Fruit fly (Drosophila melanogaster) whole organism, pupa: ENCODE data around the gene CG18130.

Experiments
- CG10348 ChIP-seq: fragments of 200-800 bp; sonication (Bioruptor generic); IDR thresholded peaks from 2 replicates; pipeline ENCODE4 v1.3.6; 2022; ENCODE audit warnings: missing biosample characterization, missing genetic modification characterization
- CG12605 ChIP-seq: fragments of 200-800 bp; sonication (Bioruptor generic); IDR thresholded peaks from 2 replicates; pipeline ENCODE4 v1.3.6; 2022; ENCODE audit warnings: missing biosample characterization, missing genetic modification characterization
- CG13204 ChIP-seq: fragments of 200-800 bp; sonication (Bioruptor generic); optimal IDR thresholded peaks from 2 replicates; lab custom pipeline; 2018; ENCODE audit warnings: missing biosample characterization, mild to moderate bottlenecking, missing genetic modification characterization, moderate library complexity
- CG14655 ChIP-seq: fragments of 200-800 bp; sonication (Bioruptor generic); optimal IDR thresholded peaks from 3 replicates; lab custom pipeline; 2017; ENCODE audit warnings: mild to moderate bottlenecking, missing biosample characterization, missing genetic modification reagents, missing genetic modification characterization
- CG15710 ChIP-seq: fragments of 200-800 bp; sonication (Bioruptor generic); optimal IDR thresholded peaks from 2 replicates; lab custom pipeline; 2018; ENCODE audit warnings: missing biosample characterization, mild to moderate bottlenecking, missing genetic modification characterization, moderate library complexity
- CG17806 ChIP-seq: fragments of 200-800 bp; sonication (Bioruptor generic); optimal IDR thresholded peaks from 2 replicates; lab custom pipeline; 2018; ENCODE audit warnings: missing biosample characterization, mild to moderate bottlenecking, missing genetic modification characterization, moderate library complexity
- CG32121 ChIP-seq: fragments of 200-800 bp; sonication (Bioruptor generic); IDR thresholded peaks from 2 replicates; pipeline ENCODE4 v1.3.6; 2022; ENCODE audit warnings: missing biosample characterization, missing genetic modification characterization
- CG34367 ChIP-seq: fragments of 200-800 bp; sonication (Bioruptor generic); optimal IDR thresholded peaks from 2 replicates; lab custom pipeline; 2018; ENCODE audit warnings: missing biosample characterization, mild to moderate bottlenecking, missing genetic modification characterization
- CG4496 ChIP-seq: fragments of 200-800 bp; sonication (Bioruptor generic); IDR thresholded peaks from 3 replicates; pipeline ENCODE4 v1.3.6; 2022; ENCODE audit warnings: missing biosample characterization, missing genetic modification characterization
- CG8159 ChIP-seq: fragments of 200-800 bp; sonication (Bioruptor generic); optimal IDR thresholded peaks from 3 replicates; lab custom pipeline; 2018; ENCODE audit warnings: missing biosample characterization, mild to moderate bottlenecking, missing genetic modification characterization, moderate library complexity
- CG8301 ChIP-seq: fragments of 200-800 bp; sonication (Bioruptor generic); optimal IDR thresholded peaks from 2 replicates; lab custom pipeline; 2018; ENCODE audit warnings: missing biosample characterization, mild to moderate bottlenecking, missing genetic modification characterization
- CG9948 ChIP-seq: fragments of 200-800 bp; sonication (Bioruptor generic); optimal IDR thresholded peaks from 2 replicates; lab custom pipeline; 2018; ENCODE audit warnings: missing biosample characterization, mild to moderate bottlenecking, missing genetic modification characterization, moderate library complexity
- D1 ChIP-seq: fragments of 200-800 bp; sonication (Bioruptor generic); optimal IDR thresholded peaks from 2 replicates; lab custom pipeline; 2018; ENCODE audit warnings: missing biosample characterization, mild to moderate bottlenecking, missing genetic modification characterization, moderate library complexity
- EcR ChIP-seq: fragments of 200-800 bp; sonication (Bioruptor generic); optimal IDR thresholded peaks from 3 replicates; lab custom pipeline; 2019; ENCODE audit warnings: missing biosample characterization, missing genetic modification characterization, mild to moderate bottlenecking, moderate library complexity, missing genetic modification reagents
- Ets98B ChIP-seq: fragments of 200-800 bp; sonication (Bioruptor generic); IDR thresholded peaks from 2 replicates; pipeline ENCODE4 v1.3.6; 2022; ENCODE audit warnings: missing biosample characterization, missing genetic modification characterization
- Pif1A ChIP-seq: fragments of 200-800 bp; sonication (Bioruptor generic); optimal IDR thresholded peaks from 3 replicates; lab custom pipeline; 2016; ENCODE audit warnings: missing biosample characterization, missing genetic modification characterization
- Pif1B ChIP-seq: fragments of 200-800 bp; sonication (Bioruptor generic); optimal IDR thresholded peaks from 3 replicates; lab custom pipeline; 2016; ENCODE audit warnings: missing biosample characterization, missing genetic modification characterization
- Snoo ChIP-seq: fragments of 200-800 bp; sonication (Bioruptor generic); optimal IDR thresholded peaks from 3 replicates; lab custom pipeline; 2017; ENCODE audit warnings: missing biosample characterization, mild to moderate bottlenecking, missing genetic modification characterization, inconsistent platforms
- fd96Ca ChIP-seq: fragments of 200-800 bp; sonication (Bioruptor generic); IDR thresholded peaks from 3 replicates; pipeline ENCODE4 v1.3.6; 2022; ENCODE audit warnings: missing biosample characterization, missing genetic modification characterization
- gl ChIP-seq: fragments of 200-800 bp; sonication (Bioruptor generic); optimal IDR thresholded peaks from 2 replicates; lab custom pipeline; 2018; ENCODE audit warnings: missing biosample characterization, mild to moderate bottlenecking, missing genetic modification characterization
- rn ChIP-seq: fragments of 200-800 bp; sonication (Bioruptor generic); IDR thresholded peaks from 2 replicates; pipeline ENCODE4 v1.3.6; 2022; ENCODE audit warnings: missing biosample characterization, missing genetic modification characterization

Gene CG18130

DNA sequence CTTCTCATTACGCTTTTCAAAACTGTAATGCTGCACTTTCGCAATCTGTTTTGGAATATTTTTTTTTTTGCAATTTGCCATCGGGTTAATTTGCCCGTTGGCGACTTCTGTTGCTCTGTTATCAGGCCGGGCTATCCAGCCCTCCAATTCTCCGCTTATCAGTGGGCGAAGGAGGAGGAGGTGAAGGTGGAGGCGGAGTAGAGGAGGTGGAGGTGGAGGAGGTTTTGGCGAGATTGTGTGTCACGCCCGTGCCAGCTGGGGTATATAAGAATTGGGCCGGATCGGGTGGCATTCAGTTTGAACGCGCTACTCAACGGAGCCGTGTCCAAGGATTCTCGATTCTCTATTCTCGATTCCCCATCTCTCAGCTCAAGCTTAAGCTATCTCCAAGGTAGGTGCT is 21.6 kb upstream of the CG18130 start:
- TF ChIP-seq CG12605 (GFP tag; lab: Robert Waterston, UW) (no peak), EcR (no peak), gl (no peak), CG8301 (tag; lab: Kevin White, UChicago) (no peak), CG9948 (tag; lab: Kevin White, UChicago) (no peak), CG4496 (GFP tag; lab: Robert Waterston, UW) (no peak), CG13204 (GFP tag; lab: Kevin White, UChicago) (no peak), CG32121 (GFP tag; lab: Robert Waterston, UW) (no peak), CG14655 (GFP tag; lab: Kevin White, UChicago) (no peak), rn (GFP tag; lab: Robert Waterston, UW) (no peak), Pif1B (no peak), CG8159 (tag; lab: Kevin White, UChicago) (no peak), CG15710 (tag; lab: Kevin White, UChicago) (no peak), fd96Ca (GFP tag; lab: Robert Waterston, UW) (no peak), CG17806 (no peak)

DNA sequence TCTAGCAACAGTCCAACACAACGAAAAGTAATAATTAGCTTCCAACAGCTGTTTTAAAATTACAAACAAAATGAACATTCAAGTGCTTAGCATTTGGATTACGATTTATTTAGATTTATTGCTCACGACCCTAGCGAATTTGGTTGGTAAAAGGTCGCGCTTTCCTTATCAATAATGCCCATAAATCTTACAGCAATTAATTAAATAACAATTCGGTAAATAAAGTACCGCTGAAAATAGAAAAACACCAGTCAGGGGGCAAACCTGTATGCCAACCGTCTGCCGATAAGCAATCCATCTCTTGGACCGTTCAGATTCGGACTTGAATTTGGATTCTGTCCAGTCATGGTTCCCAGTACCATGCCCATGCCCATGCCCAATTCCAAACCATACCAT is 20.5 kb upstream of the CG18130 start:
- no peak for TF ChIP-seq rn (GFP tag; lab: Robert Waterston, UW)
- no peak for TF ChIP-seq CG8301 (tag; lab: Kevin White, UChicago)

DNA sequence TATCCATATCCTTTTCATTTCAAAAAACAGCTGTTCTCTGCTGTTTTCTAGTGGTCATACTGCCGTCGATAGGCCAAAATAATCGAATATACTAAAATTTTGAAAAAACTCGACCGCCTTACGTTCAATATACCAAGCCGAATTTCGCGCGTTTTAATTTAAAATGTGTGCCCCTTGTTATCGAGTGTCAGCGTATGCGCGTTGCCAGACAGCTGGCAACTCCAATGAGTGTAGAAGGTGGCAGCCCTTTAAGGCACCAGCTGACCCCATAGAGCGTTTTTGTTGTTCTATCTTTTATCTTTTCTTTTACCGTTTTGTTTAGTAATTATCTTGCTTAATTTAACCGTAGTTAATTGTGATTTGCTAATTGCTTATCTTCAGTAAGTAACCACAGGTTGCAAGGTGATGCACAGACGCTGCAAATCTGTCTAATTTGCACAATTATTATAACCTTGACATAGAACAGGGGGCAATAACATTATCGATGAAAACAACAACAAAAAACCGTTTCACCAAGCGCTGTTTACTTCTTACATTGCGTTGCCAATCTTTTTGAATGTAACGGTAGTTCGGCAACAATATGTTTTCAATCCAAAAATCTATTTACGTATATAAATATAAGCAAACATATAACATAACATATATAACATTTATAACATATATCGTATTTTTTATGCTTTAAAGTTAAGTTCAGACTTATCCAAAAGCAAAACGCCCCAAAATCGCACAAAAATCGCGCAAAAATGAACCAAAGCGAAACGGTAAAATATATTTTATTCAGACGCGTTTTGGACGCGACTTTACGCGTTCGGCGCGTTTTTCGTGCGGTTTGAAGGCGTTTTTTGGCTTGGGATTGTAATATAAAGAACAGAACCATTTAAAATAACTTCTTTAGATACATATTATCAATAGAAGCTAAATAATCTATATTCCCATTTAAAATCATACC is 19.9 kb upstream of the CG18130 start, which contains the start of the genes CG1492 and regucalcin:
Gene CG1492, minus strand, starts transcription at position 63 of the 949 bp plus-strand sequence.
Gene regucalcin, plus strand, starts transcription at position 229 of the 949 bp plus-strand sequence.
- no peak for TF ChIP-seq CG34367
- TF ChIP-seq CG8159 (tag; lab: Kevin White, UChicago), result no peak
- TF ChIP-seq EcR, result peak; percentile 98

DNA sequence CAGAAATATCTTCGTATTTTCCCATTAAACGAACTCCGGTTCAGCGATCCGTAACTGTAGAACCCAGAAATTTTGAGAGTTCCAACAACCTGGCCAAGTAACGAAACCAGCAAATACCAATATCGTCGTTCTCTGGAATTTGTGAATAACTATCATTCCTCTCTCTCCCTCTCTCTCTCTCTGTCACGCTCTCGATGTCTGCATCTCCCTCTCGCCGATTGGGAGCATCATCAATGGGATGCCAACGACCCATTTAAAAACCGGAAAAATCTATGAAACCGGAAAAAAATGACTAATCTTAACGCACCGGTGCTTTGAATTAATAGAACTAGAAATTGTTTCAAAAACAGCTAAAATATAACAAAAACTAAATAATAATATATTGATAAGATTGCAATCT is 15.0 kb upstream of the CG18130 start:
- TF ChIP-seq Snoo (tag; lab: Kevin White, UChicago) (no peak), CG17806 (no peak), Pif1A (GFP tag; lab: Kevin White, UChicago) (no peak), CG8159 (tag; lab: Kevin White, UChicago) (no peak), gl (no peak), EcR (peak; percentile 91), rn (GFP tag; lab: Robert Waterston, UW) (no peak), CG34367 (no peak)

DNA sequence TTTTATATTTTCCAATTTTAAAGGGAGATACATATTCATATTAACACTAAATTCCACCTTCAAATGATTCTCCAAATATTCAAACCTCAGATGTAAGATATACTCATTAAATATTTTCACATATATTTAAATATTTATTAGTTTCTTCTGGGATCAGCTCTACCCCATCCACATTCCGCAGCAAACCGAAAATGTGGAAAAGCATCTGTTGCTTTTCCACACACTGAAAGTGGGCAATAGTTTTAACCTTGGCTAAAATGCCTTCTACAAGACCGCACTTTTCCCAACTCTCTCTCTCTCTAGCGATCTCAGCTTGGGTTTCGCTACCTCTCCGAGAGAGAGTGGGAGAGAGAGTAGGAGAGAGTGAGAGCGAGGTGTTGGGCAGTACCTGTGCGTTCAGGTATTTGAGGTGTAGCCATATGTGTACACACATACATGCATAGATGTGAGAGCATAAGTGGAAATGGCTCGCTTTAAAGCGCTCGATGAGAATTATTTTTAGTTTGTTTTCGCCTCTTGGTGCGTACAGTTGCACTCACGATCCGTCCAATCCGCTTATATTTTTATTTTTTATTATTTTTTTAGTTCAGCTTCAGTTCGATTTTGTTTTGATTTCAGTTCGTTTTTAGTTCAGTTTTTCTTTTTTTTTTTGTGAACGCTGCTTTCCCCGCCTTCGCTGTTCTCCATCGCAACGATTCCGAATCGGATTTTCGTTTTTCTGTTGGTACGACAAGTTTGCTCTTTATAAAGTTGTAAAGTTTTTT is 14.3 kb upstream of the CG18130 start, which contains the start of gene CG1806:
Gene CG1806, plus strand, starts transcription at position 499 of the 764 bp plus-strand sequence.
- TF ChIP-seq Pif1B (peak; percentile 64), D1 (no peak), CG10348 (GFP tag; lab: Robert Waterston, UW) (no peak), CG13204 (GFP tag; lab: Kevin White, UChicago) (peak; percentile 36), EcR (peak; percentile 22), CG32121 (GFP tag; lab: Robert Waterston, UW) (peak; percentile 60; the same call in 1 of the 2 replicates), rn (GFP tag; lab: Robert Waterston, UW) (0 out of 2 replicates have a peak, but pooled peaks have one; percentile 19), Ets98B (peak; percentile 62), gl (peak; percentile 39), CG8301 (tag; lab: Kevin White, UChicago) (no peak), Snoo (tag; lab: Kevin White, UChicago) (no peak), CG14655 (GFP tag; lab: Kevin White, UChicago) (peak; percentile 45), fd96Ca (GFP tag; lab: Robert Waterston, UW) (peak; percentile 69; the same call in 2 of the 3 replicates), CG15710 (tag; lab: Kevin White, UChicago) (peak; percentile 32), CG4496 (GFP tag; lab: Robert Waterston, UW) (peak; percentile 73), CG17806 (peak; percentile 11), CG12605 (GFP tag; lab: Robert Waterston, UW) (peak; percentile 62), CG34367 (peak; percentile 41), CG9948 (tag; lab: Kevin White, UChicago) (no peak), CG8159 (tag; lab: Kevin White, UChicago) (peak; percentile 34), Pif1A (GFP tag; lab: Kevin White, UChicago) (peak; percentile 64)

DNA sequence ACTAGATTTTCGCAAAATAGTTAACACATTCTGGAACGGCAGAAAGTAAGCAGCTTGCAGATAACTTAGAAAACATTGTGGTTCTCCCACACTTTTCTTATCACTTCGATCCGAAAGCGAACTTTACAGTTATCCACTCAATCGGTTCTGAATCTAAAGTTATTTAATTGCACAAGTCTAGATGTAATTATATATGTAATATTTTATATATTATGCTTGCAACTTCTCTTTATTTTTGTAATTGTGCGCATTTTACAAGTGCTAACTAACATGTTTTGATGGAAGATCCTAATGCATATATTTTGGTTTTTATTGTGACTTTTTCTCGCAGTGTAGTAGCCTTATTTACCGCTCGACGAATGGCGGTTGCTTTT is 11.8 kb upstream of the CG18130 start:
- TF ChIP-seq gl (no peak), Pif1B (no peak), Ets98B (peak; percentile 22; the same call in 1 of the 2 replicates), CG10348 (GFP tag; lab: Robert Waterston, UW) (no peak), rn (GFP tag; lab: Robert Waterston, UW) (no peak), EcR (no peak), fd96Ca (GFP tag; lab: Robert Waterston, UW) (no peak), CG8301 (tag; lab: Kevin White, UChicago) (peak; percentile 57), CG8159 (tag; lab: Kevin White, UChicago) (peak; percentile 83), CG34367 (peak; percentile 43), CG15710 (tag; lab: Kevin White, UChicago) (peak; percentile 55), CG17806 (peak; percentile 9), Snoo (tag; lab: Kevin White, UChicago) (peak; percentile 67), Pif1A (GFP tag; lab: Kevin White, UChicago) (no peak), CG9948 (tag; lab: Kevin White, UChicago) (peak; percentile 61), D1 (peak; percentile 2), CG4496 (GFP tag; lab: Robert Waterston, UW) (peak; percentile 76), CG13204 (GFP tag; lab: Kevin White, UChicago) (peak; percentile 38), CG32121 (GFP tag; lab: Robert Waterston, UW) (no peak), CG12605 (GFP tag; lab: Robert Waterston, UW) (no peak), CG14655 (GFP tag; lab: Kevin White, UChicago) (peak; percentile 84)
